Worm (Caenorhabditis elegans) whole organism, L4 larva: Measurements from ENCODE around the gene F59A6.3.

Experiments
- D1046.2 ChIP-seq: fragments of 200-800 bp; sonication (Bioruptor generic); IDR thresholded peaks from 2 replicates; pipeline ENCODE4 v1.3.6; 2022; ENCODE audit warnings: missing genetic modification characterization, missing compliant biosample characterization
- F26F4.8 ChIP-seq: fragments of 200-800 bp; sonication (Bioruptor generic); conservative IDR thresholded peaks from 2 replicates; pipeline ENCODE4 v1.3.6; 2022; ENCODE audit warnings: missing genetic modification characterization, missing compliant biosample characterization
- F37D6.2 ChIP-seq: sonication (generic microtip); optimal IDR thresholded peaks from 2 replicates; lab custom pipeline; 2016; ENCODE audit warnings: mild to moderate bottlenecking, missing genetic modification characterization, missing compliant biosample characterization
- F49E8.2 ChIP-seq: sonication (generic microtip); optimal IDR thresholded peaks from 2 replicates; lab custom pipeline; 2016; ENCODE audit warnings: missing compliant biosample characterization, mild to moderate bottlenecking, missing genetic modification characterization, borderline replicate concordance
- T26A8.4 ChIP-seq: fragments of 200-800 bp; sonication (Bioruptor generic); IDR thresholded peaks from 2 replicates; pipeline ENCODE4 v1.3.6; 2022; ENCODE audit warnings: missing genetic modification characterization, missing compliant biosample characterization
- Y105C5A.15 ChIP-seq: fragments of 200-800 bp; sonication (Bioruptor generic); IDR thresholded peaks from 2 replicates; pipeline ENCODE4 v1.3.6; 2022; ENCODE audit warnings: missing genetic modification characterization, missing compliant biosample characterization
- Y48G9A.11 ChIP-seq: fragments of 200-800 bp; sonication (Bioruptor generic); IDR thresholded peaks from 2 replicates; pipeline ENCODE4 v1.3.6; 2022; ENCODE audit warnings: missing genetic modification reagents, missing genetic modification characterization, missing compliant biosample characterization
- Y5F2A.4 ChIP-seq: fragments of 200-800 bp; sonication (Bioruptor generic); optimal IDR thresholded peaks from 2 replicates; lab custom pipeline; 2018; ENCODE audit warnings: mild to moderate bottlenecking, missing genetic modification characterization, missing compliant biosample characterization
- aha-1 ChIP-seq: fragments of 150-350 bp; peaks from one replicate; lab custom pipeline; 2014; ENCODE audit warnings: missing biosample characterization, missing genetic modification characterization
- aly-2 ChIP-seq: sonication (generic microtip); optimal IDR thresholded peaks from 2 replicates; lab custom pipeline; 2018; ENCODE audit warnings: missing biosample characterization, missing genetic modification characterization
- arid-1 ChIP-seq: fragments of 200-800 bp; sonication (Bioruptor generic); conservative IDR thresholded peaks from 2 replicates; pipeline ENCODE4 v1.3.6; 2022; ENCODE audit warnings: missing genetic modification reagents, missing genetic modification characterization, missing compliant biosample characterization
- ceh-32 ChIP-seq: sonication (generic microtip); optimal IDR thresholded peaks from 2 replicates; lab custom pipeline; 2016; ENCODE audit warnings: mild to moderate bottlenecking, missing genetic modification characterization, missing compliant biosample characterization; ENCODE audit not compliant: poor library complexity
- cey-2 ChIP-seq: sonication (generic microtip); optimal IDR thresholded peaks from 3 replicates; lab custom pipeline; 2017; ENCODE audit warnings: missing genetic modification characterization, mild to moderate bottlenecking, missing compliant biosample characterization, antibody characterized with exemption, borderline replicate concordance; ENCODE audit not compliant: insufficient read depth
- daf-16 ChIP-seq, 3 experiments: sonication (generic microtip); optimal IDR thresholded peaks; 2 replicates each; lab custom pipeline; 2016 to 2017; ENCODE audit warnings: missing genetic modification characterization in 3 of 3, missing genetic modification reagents in 3 of 3, mild to moderate bottlenecking in 2 of 3, missing compliant biosample characterization in 2 of 3, missing biosample characterization in 1 of 3, moderate library complexity in 1 of 3
- daf-8 ChIP-seq: fragments of 200-800 bp; sonication (Bioruptor generic); IDR thresholded peaks from 2 replicates; pipeline ENCODE4 v1.3.6; 2022; ENCODE audit warnings: missing genetic modification characterization, missing compliant biosample characterization
- dmd-9 ChIP-seq: fragments of 200-800 bp; sonication (Bioruptor generic); IDR thresholded peaks from 2 replicates; pipeline ENCODE4 v1.3.6; 2022; ENCODE audit warnings: missing genetic modification reagents, missing genetic modification characterization, missing compliant biosample characterization
- dpl-1 ChIP-seq: fragments of 150-350 bp; optimal IDR thresholded peaks from 2 replicates; lab custom pipeline; 2014; ENCODE audit warnings: missing biosample characterization, missing genetic modification reagents, missing genetic modification characterization
- dve-1 ChIP-seq: sonication (generic microtip); optimal IDR thresholded peaks from 2 replicates; lab custom pipeline; 2017; ENCODE audit warnings: antibody characterized with exemption, mild to moderate bottlenecking, missing genetic modification characterization, missing compliant biosample characterization; ENCODE audit not compliant: insufficient read depth
- egl-43 ChIP-seq: fragments of 200-800 bp; sonication (Bioruptor generic); IDR thresholded peaks from 2 replicates; pipeline ENCODE4 v1.3.6; 2022; ENCODE audit warnings: missing genetic modification reagents, missing genetic modification characterization, missing compliant biosample characterization
- fkh-10 ChIP-seq: fragments of 150-350 bp; optimal IDR thresholded peaks from 2 replicates; lab custom pipeline; 2014; ENCODE audit warnings: missing biosample characterization, missing genetic modification reagents, missing genetic modification characterization
- gei-8 ChIP-seq: fragments of 200-800 bp; sonication (Bioruptor generic); optimal IDR thresholded peaks from 2 replicates; lab custom pipeline; 2018; ENCODE audit warnings: mild to moderate bottlenecking, missing genetic modification characterization, missing compliant biosample characterization
- hmg-1.1 ChIP-seq: fragments of 200-800 bp; sonication (Bioruptor generic); IDR thresholded peaks from 2 replicates; pipeline ENCODE4 v1.3.6; 2022; ENCODE audit warnings: missing genetic modification reagents, missing genetic modification characterization, missing compliant biosample characterization
- lim-7 ChIP-seq: fragments of 200-800 bp; sonication (Bioruptor generic); IDR thresholded peaks from 2 replicates; pipeline ENCODE4 v1.3.6; 2022; ENCODE audit warnings: missing genetic modification characterization, missing compliant biosample characterization
- lin-15B ChIP-seq: fragments of 150-350 bp; sonication (generic microtip); optimal IDR thresholded peaks from 3 replicates; lab custom pipeline; 2014; ENCODE audit warnings: missing biosample characterization, missing genetic modification characterization
- lin-29 ChIP-seq: fragments of 200-800 bp; sonication (Bioruptor generic); IDR thresholded peaks from 2 replicates; pipeline ENCODE4 v1.3.6; 2022; ENCODE audit warnings: missing genetic modification reagents, missing genetic modification characterization, missing compliant biosample characterization
- lin-38 ChIP-seq: fragments of 200-800 bp; sonication (Bioruptor generic); IDR thresholded peaks from 2 replicates; pipeline ENCODE4 v1.3.6; 2022; ENCODE audit warnings: missing genetic modification reagents, missing genetic modification characterization, missing compliant biosample characterization
- madf-5 ChIP-seq, 2 experiments: fragments of 200-800 bp; sonication (Bioruptor generic); IDR thresholded peaks; 2 replicates each; pipeline ENCODE4 v1.3.6; 2022; ENCODE audit warnings: missing compliant biosample characterization in 2 of 2, missing genetic modification characterization in 2 of 2
- mdl-1 ChIP-seq, 2 experiments: fragments of 150-350 bp in 1 of 2; sonication (generic microtip) in 1 of 2; optimal IDR thresholded peaks; 2 replicates each; lab custom pipeline; 2014 to 2017; ENCODE audit warnings: missing biosample characterization in 2 of 2, missing genetic modification characterization in 2 of 2
- mdt-29 ChIP-seq: fragments of 200-800 bp; sonication (Bioruptor generic); IDR thresholded peaks from 2 replicates; pipeline ENCODE4 v1.3.6; 2022; ENCODE audit warnings: missing genetic modification reagents, missing genetic modification characterization, missing compliant biosample characterization
- mxl-3 ChIP-seq: fragments of 200-800 bp; sonication (Bioruptor generic); optimal IDR thresholded peaks from 2 replicates; lab custom pipeline; 2018; ENCODE audit warnings: mild to moderate bottlenecking, missing genetic modification characterization, missing compliant biosample characterization
- nhr-111 ChIP-seq: fragments of 200-800 bp; sonication (Bioruptor generic); optimal IDR thresholded peaks from 2 replicates; lab custom pipeline; 2018; ENCODE audit warnings: mild to moderate bottlenecking, missing genetic modification characterization, missing compliant biosample characterization
- nhr-25 ChIP-seq: sonication (generic microtip); optimal IDR thresholded peaks from 2 replicates; lab custom pipeline; 2017; ENCODE audit warnings: missing genetic modification characterization, mild to moderate bottlenecking, missing compliant biosample characterization, antibody characterized with exemption, moderate library complexity, borderline replicate concordance; ENCODE audit not compliant: insufficient read depth
- nhr-41 ChIP-seq: fragments of 200-800 bp; sonication (Bioruptor generic); IDR thresholded peaks from 2 replicates; pipeline ENCODE4 v1.3.6; 2022; ENCODE audit warnings: missing genetic modification reagents, missing genetic modification characterization, missing compliant biosample characterization
- nhr-42 ChIP-seq: fragments of 200-800 bp; sonication (Bioruptor generic); IDR thresholded peaks from 2 replicates; pipeline ENCODE4 v1.3.6; 2022; ENCODE audit warnings: missing genetic modification characterization, missing compliant biosample characterization
- nhr-6 ChIP-seq: fragments of 150-350 bp; optimal IDR thresholded peaks from 2 replicates; lab custom pipeline; 2014; ENCODE audit warnings: missing biosample characterization, missing genetic modification characterization
- nhr-76 ChIP-seq: fragments of 150-350 bp; optimal IDR thresholded peaks from 2 replicates; lab custom pipeline; 2014; ENCODE audit warnings: missing biosample characterization, missing genetic modification characterization
- pha-4 ChIP-seq, 2 experiments: fragments of 150-350 bp in 1 of 2; fragments of 200-800 bp in 1 of 2; sonication (Bioruptor generic) in 1 of 2; IDR thresholded peaks in 1 of 2; optimal IDR thresholded peaks in 1 of 2; 2 replicates each; pipeline versions ENCODE4 v1.3.6 to Lab custom; 2014 to 2022; ENCODE audit warnings: missing genetic modification characterization in 2 of 2, missing genetic modification reagents in 2 of 2, missing biosample characterization in 1 of 2, missing compliant biosample characterization in 1 of 2
- sdz-12 ChIP-seq: fragments of 200-800 bp; sonication (Bioruptor generic); optimal IDR thresholded peaks from 2 replicates; lab custom pipeline; 2018; ENCODE audit warnings: mild to moderate bottlenecking, missing genetic modification characterization, missing compliant biosample characterization
- spr-3 ChIP-seq: fragments of 200-800 bp; sonication (Bioruptor generic); optimal IDR thresholded peaks from 2 replicates; lab custom pipeline; 2018; ENCODE audit warnings: mild to moderate bottlenecking, missing genetic modification characterization, missing compliant biosample characterization
- tag-97 ChIP-seq: fragments of 200-800 bp; sonication (Bioruptor generic); IDR thresholded peaks from 2 replicates; pipeline ENCODE4 v1.3.6; 2022; ENCODE audit warnings: missing genetic modification characterization, missing compliant biosample characterization
- unc-130 ChIP-seq: sonication (generic microtip); optimal IDR thresholded peaks from 2 replicates; lab custom pipeline; 2016; ENCODE audit warnings: missing genetic modification reagents, missing genetic modification characterization, missing compliant biosample characterization
- unc-39 ChIP-seq: sonication (generic microtip); optimal IDR thresholded peaks from 2 replicates; lab custom pipeline; 2017; ENCODE audit warnings: missing biosample characterization, missing genetic modification characterization
- unc-62 ChIP-seq, 3 experiments: fragments of 150-350 bp in 1 of 3; sonication (generic microtip); optimal IDR thresholded peaks in 2 of 3; peaks in 1 of 3; 1 replicate in 1 of 3; 2 replicates in 2 of 3; lab custom pipeline; 2014 to 2017; ENCODE audit warnings: missing biosample characterization in 3 of 3, missing genetic modification characterization in 3 of 3, missing genetic modification reagents in 3 of 3, missing genotype in 1 of 3

F59A6.3 gene

DNA sequence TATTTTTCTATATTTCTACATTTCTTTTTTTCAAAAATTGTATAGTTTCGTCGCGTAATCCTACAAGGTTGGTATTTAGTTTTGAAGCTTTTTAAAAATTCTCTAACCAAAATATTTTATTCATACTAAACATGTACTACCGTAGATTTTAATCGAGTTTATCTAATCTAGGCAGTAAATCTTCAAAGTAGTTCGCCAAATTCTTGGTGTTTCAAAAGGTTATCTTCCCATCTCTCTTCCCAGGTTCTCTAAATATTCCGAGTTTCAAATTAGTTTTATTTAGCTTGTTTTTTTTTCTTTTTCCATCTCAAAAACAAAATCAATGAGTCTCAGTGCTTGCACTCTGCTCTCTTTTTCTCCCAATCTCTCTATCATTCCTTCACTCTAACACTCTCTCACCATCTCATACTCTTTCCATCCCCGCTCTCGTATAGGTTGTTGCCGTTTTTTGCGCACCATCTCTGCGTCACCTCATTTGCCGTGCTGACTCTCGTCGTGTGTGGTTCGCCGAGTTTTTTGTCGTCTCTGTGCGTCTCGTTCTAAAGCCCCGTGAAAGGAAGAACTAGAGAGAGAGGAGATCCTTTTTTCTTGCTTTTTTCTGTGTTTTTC lies 8.9 kb downstream of the F59A6.3 start (continued):
- TF ChIP-seq daf-8 (GFP tag; lab: Robert Waterston, UW) (no peak), F49E8.2 (tag; lab: Kevin White, UChicago) (no peak), pha-4 (GFP tag; IDR thresholded peaks at IDR 0.05; lab: Robert Waterston, UW) (peak; percentile 63; the same call in 1 of the 2 replicates), pha-4 (tag; optimal IDR thresholded peaks at IDR 0.05; lab: Kevin White, UChicago) (no peak), Y5F2A.4 (GFP tag; lab: Kevin White, UChicago) (no peak), gei-8 (GFP tag; lab: Kevin White, UChicago) (no peak), fkh-10 (GFP tag; lab: Kevin White, UChicago) (peak; percentile 58), nhr-76 (no peak), dpl-1 (GFP tag; lab: Kevin White, UChicago) (peak; percentile 60), hmg-1.1 (peak; percentile 89), mdl-1 (tag; optimal IDR thresholded peaks at IDR 0.05; lab: Kevin White, UChicago) (peak; percentile 35 to 85), tag-97 (GFP tag; lab: Robert Waterston, UW) (no peak), sdz-12 (no peak), lim-7 (no peak), nhr-6 (tag; lab: Kevin White, UChicago) (peak; percentile 21), daf-16 (GFP tag; optimal IDR thresholded peaks at IDR 0.05; lab: Kevin White, UChicago) (peak; percentile 11 to 19), daf-16 (tag; optimal IDR thresholded peaks at IDR 0.05; lab: Kevin White, UChicago) (peak; percentile 74), egl-43 (GFP tag; lab: Robert Waterston, UW) (no peak), nhr-111 (no peak), D1046.2 (GFP tag; lab: Robert Waterston, UW) (no peak), dve-1 (peak; percentile 78), nhr-25 (tag; lab: Kevin White, UChicago) (no peak), spr-3 (GFP tag; lab: Kevin White, UChicago) (no peak), Y105C5A.15 (no peak), nhr-41 (no peak), Y48G9A.11 (no peak), mdt-29 (GFP tag; lab: Robert Waterston, UW) (no peak), mxl-3 (peak; percentile 66), nhr-42 (no peak)

- TF ChIP-seq aha-1 (tag; lab: Kevin White, UChicago) (peak; percentile 24), unc-62 (GFP tag; optimal IDR thresholded peaks at IDR 0.05 in 1 of 2; lab: Kevin White, UChicago) (peak in 1 of 2 experiments; percentile 77), unc-62 (tag; optimal IDR thresholded peaks at IDR 0.05; lab: Kevin White, UChicago) (no peak), egl-43 (GFP tag; lab: Robert Waterston, UW) (no peak)
These were observed 10.4 kb downstream of the F59A6.3 start for ce11 chrII:5018578-5018977.

ce11 chrII:5019389-5020108 lies 11.4 kb downstream of the F59A6.3 start:
- no peak for TF ChIP-seq Y5F2A.4 (GFP tag; lab: Kevin White, UChicago)
- no peak for TF ChIP-seq sdz-12
- TF ChIP-seq madf-5 (GFP tag; IDR thresholded peaks at IDR 0.05; lab: Robert Waterston, UW), result no peak
- no peak for TF ChIP-seq ceh-32
- TF ChIP-seq T26A8.4 (GFP tag; lab: Robert Waterston, UW), result no peak
- no peak for TF ChIP-seq lin-15B (tag; lab: Kevin White, UChicago)
- TF ChIP-seq unc-39, result no peak
- peak; percentile 9 for TF ChIP-seq mxl-3
- TF ChIP-seq unc-130 (GFP tag; lab: Kevin White, UChicago), result no peak
- TF ChIP-seq daf-16 (GFP tag; optimal IDR thresholded peaks at IDR 0.05; lab: Kevin White, UChicago), result no peak
- TF ChIP-seq daf-16 (tag; optimal IDR thresholded peaks at IDR 0.05; lab: Kevin White, UChicago), result peak; percentile 53
- TF ChIP-seq lin-29 (GFP tag; lab: Robert Waterston, UW), result no peak
- no peak for TF ChIP-seq F26F4.8
- no peak for TF ChIP-seq F49E8.2 (tag; lab: Kevin White, UChicago)
- TF ChIP-seq lin-38 (GFP tag; lab: Robert Waterston, UW), result no peak
- TF ChIP-seq F37D6.2 (tag; lab: Kevin White, UChicago), result no peak
- no peak for TF ChIP-seq arid-1 (GFP tag; lab: Robert Waterston, UW)
- peak; percentile 17 for TF ChIP-seq nhr-25 (tag; lab: Kevin White, UChicago)
- TF ChIP-seq mdl-1 (tag; optimal IDR thresholded peaks at IDR 0.05; lab: Kevin White, UChicago), result peak in 1 of 2 experiments; percentile 42
- TF ChIP-seq mdt-29 (GFP tag; lab: Robert Waterston, UW), result no peak
- TF ChIP-seq cey-2 (tag; lab: Kevin White, UChicago), result peak; percentile 32
- no peak for TF ChIP-seq dmd-9 (GFP tag; lab: Robert Waterston, UW)
- TF ChIP-seq aly-2 (tag; lab: Kevin White, UChicago), result no peak
